Fruit fly (Drosophila melanogaster) whole organism, embryonic: Measurements from ENCODE around the gene CG11147.

Experiments used
- CG6765 ChIP-seq: fragments of 200-800 bp; sonication (Bioruptor generic); optimal IDR thresholded peaks from 3 replicates; lab custom pipeline; 2017; ENCODE audit warnings: missing biosample characterization, mild to moderate bottlenecking, missing genetic modification characterization
- CG8478 ChIP-seq: fragments of >200 bp; optimal IDR thresholded peaks from 2 replicates; lab custom pipeline; 2018
- CG9215 ChIP-seq: fragments of 200-800 bp; sonication (Bioruptor generic); IDR thresholded peaks from 2 replicates; pipeline ENCODE4 v1.3.6; 2022; ENCODE audit warnings: missing biosample characterization, missing genetic modification characterization
- E2f2 ChIP-seq: fragments of 200-800 bp; sonication (Bioruptor generic); IDR thresholded peaks from 2 replicates; pipeline ENCODE4 v1.3.6; 2022; ENCODE audit warnings: missing biosample characterization, missing genetic modification characterization
- Nf-YB ChIP-seq: fragments of 200-800 bp; sonication (Bioruptor generic); optimal IDR thresholded peaks from 3 replicates; lab custom pipeline; 2019; ENCODE audit warnings: missing biosample characterization, mild to moderate bottlenecking, missing genetic modification characterization, moderate library complexity
- Sry-δ ChIP-seq: fragments of 200-800 bp; sonication (Bioruptor generic); optimal IDR thresholded peaks from 2 replicates; lab custom pipeline; 2016; ENCODE audit warnings: missing biosample characterization, missing genetic modification characterization
- danr ChIP-seq: fragments of 200-800 bp; sonication (Bioruptor generic); IDR thresholded peaks from 2 replicates; pipeline ENCODE4 v1.3.6; 2022; ENCODE audit warnings: missing biosample characterization, missing genetic modification characterization
- dati ChIP-seq: fragments of 200-800 bp; sonication (Bioruptor generic); IDR thresholded peaks from 2 replicates; pipeline ENCODE4 v1.3.6; 2022; ENCODE audit warnings: missing biosample characterization, missing genetic modification characterization
- jing ChIP-seq: fragments of 200-800 bp; sonication (Bioruptor generic); optimal IDR thresholded peaks from 2 replicates; lab custom pipeline; 2018; ENCODE audit warnings: missing biosample characterization, mild to moderate bottlenecking, missing genetic modification characterization
- wdn ChIP-seq: fragments of 200-800 bp; sonication (Bioruptor generic); IDR thresholded peaks from 2 replicates; pipeline ENCODE4 v1.3.6; 2022; ENCODE audit warnings: missing biosample characterization, missing genetic modification characterization

DNA sequence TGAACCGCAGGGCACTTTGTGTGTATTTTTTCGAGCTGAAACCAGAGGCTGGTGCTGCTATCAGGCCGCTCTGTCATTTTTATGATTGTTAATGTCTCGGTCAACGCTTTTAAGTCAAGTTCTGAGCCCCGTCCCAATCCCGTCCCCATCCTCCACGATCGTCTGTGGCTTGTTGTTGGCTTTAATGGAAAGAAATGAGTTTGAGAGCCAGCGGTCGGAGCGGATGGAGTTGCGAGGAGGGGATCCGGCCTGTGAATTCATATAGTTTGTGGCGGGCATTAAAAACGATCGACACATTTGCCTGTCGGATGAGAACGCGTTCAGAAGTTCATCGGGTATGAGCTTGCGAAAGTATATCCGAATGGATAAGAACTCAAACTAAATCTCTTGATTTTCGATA is 4.8 kb upstream of the CG11147 start, which contains the start of gene CG11029:
- TF ChIP-seq CG6765 (GFP tag; lab: Kevin White, UChicago): no peak
- TF ChIP-seq Sry-δ (GFP tag; lab: Kevin White, UChicago): no peak
- TF ChIP-seq dati: no peak
- no peak for TF ChIP-seq jing
- TF ChIP-seq CG8478: no peak
- TF ChIP-seq danr (GFP tag; lab: Robert Waterston, UW): no peak
- TF ChIP-seq wdn (GFP tag; lab: Robert Waterston, UW): no peak
- TF ChIP-seq CG9215: no peak
- no peak for TF ChIP-seq E2f2
- no peak for TF ChIP-seq Nf-YB (GFP tag; lab: Kevin White, UChicago)
